Worm (Caenorhabditis elegans): ENCODE data around the gene gem-1.
A peak's percentile ranks its signal among the peaks of the same experiment; 100 is the strongest.

DNA sequence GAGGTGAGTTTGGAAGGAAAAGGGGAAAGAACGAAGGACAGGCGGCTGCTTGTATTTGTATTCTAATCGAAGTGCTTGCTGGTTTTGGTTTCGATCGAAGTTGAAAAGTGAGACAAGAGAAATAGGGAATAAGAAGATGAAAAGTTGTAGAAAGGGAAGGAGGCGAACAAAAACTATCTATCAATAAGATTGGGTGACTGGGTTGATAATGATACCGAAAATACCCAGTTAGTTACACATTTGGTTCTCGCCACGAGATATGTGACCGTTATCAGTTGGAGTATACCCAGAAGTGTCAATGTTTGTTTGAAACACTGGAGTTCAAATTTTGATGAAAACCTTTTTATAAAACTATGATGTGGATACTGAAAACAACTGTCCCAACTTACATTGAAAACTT, 8.5 kb downstream of the gem-1 start:
- TF ChIP-seq mdl-1 (tag; optimal IDR thresholded peaks at IDR 0.05), result no peak
- no peak for TF ChIP-seq unc-62 (GFP tag; optimal IDR thresholded peaks at IDR 0.05)
- TF ChIP-seq blmp-1 (tag; optimal IDR thresholded peaks at IDR 0.05; ENCODE audit: insufficient read depth), result peak; percentile 1
- TF ChIP-seq snpc-4 (tag; optimal IDR thresholded peaks at IDR 0.05), result no peak
- no peak for TF ChIP-seq lin-11 (tag; optimal IDR thresholded peaks at IDR 0.05)
- no peak for TF ChIP-seq zag-1 (tag; optimal IDR thresholded peaks at IDR 0.05)
- TF ChIP-seq lin-39 (tag; optimal IDR thresholded peaks at IDR 0.05), result no peak
- TF ChIP-seq nhr-10 (tag; optimal IDR thresholded peaks at IDR 0.05), result no peak

Data from whole organism, L2 larva.